Fruit fly (Drosophila melanogaster): Measurements from ENCODE around the gene CG42557.

CG42557 gene

dm6 chr3R:29983073-29983544 is 50.0 kb downstream of the CG42557 start, which contains the start of gene CG7896 (continued):
- peak; percentile 37 for TF ChIP-seq CG3407 (GFP tag; optimal IDR thresholded peaks at IDR 0.05)
- TF ChIP-seq CG2129 (GFP tag; IDR thresholded peaks at IDR 0.05; ENCODE audit: partially characterized antibody), result no peak
- TF ChIP-seq ash1 (GFP tag; optimal IDR thresholded peaks at IDR 0.05), result no peak
- TF ChIP-seq CG13287 (GFP tag; IDR thresholded peaks at IDR 0.05; ENCODE audit: partially characterized antibody), result peak; percentile 10; the same call in 1 of the 2 replicates
- peak; percentile 76 for TF ChIP-seq croc (GFP tag; conservative IDR thresholded peaks at IDR 0.05)
- TF ChIP-seq HLH3B (GFP tag; IDR thresholded peaks at IDR 0.05), result peak; percentile 76
- peak; percentile 47 for TF ChIP-seq CG8290 (GFP tag; optimal IDR thresholded peaks at IDR 0.05)
- TF ChIP-seq CG8290 (tag; optimal IDR thresholded peaks at IDR 0.05), result peak in 1 of 2 experiments; percentile 8
- TF ChIP-seq CG6254 (GFP tag; optimal IDR thresholded peaks at IDR 0.05), result peak; percentile 41
- peak; percentile 53 for TF ChIP-seq NfI (GFP tag; optimal IDR thresholded peaks at IDR 0.05)
- TF ChIP-seq CG34422 (GFP tag; IDR thresholded peaks at IDR 0.05), result peak; percentile 71; the same call in 2 of the 3 replicates
- peak; percentile 76 for TF ChIP-seq sisA (GFP tag; IDR thresholded peaks at IDR 0.05)
- TF ChIP-seq CG3281 (GFP tag; optimal IDR thresholded peaks at IDR 0.05), result peak; percentile 70
- TF ChIP-seq emc (GFP tag; optimal IDR thresholded peaks at IDR 0.05), result no peak
- peak; percentile 64 for TF ChIP-seq CG4404 (GFP tag; IDR thresholded peaks at IDR 0.05)
- peak; percentile 72 for TF ChIP-seq CG8924 (tag; optimal IDR thresholded peaks at IDR 0.05)
- peak; percentile 89 for TF ChIP-seq nmo (GFP tag; optimal IDR thresholded peaks at IDR 0.05)
- TF ChIP-seq CG13123 (GFP tag; optimal IDR thresholded peaks at IDR 0.05), result peak; percentile 4
- peak; percentile 15 to 17 for TF ChIP-seq Pdp1 (GFP tag; optimal IDR thresholded peaks at IDR 0.05)
- TF ChIP-seq CG11504 (tag; optimal IDR thresholded peaks at IDR 0.05), result no peak
- peak; percentile 12 for TF ChIP-seq gsb-n (tag; optimal IDR thresholded peaks at IDR 0.05)
- TF ChIP-seq CG9727 (GFP tag; optimal IDR thresholded peaks at IDR 0.05), result peak; percentile 67
- TF ChIP-seq HLHmδ (GFP tag; optimal IDR thresholded peaks at IDR 0.05), result no peak
- TF ChIP-seq Sox102F (GFP tag; optimal IDR thresholded peaks at IDR 0.05), result peak; percentile 63
- peak; percentile 53 for TF ChIP-seq CG2875 (GFP tag; optimal IDR thresholded peaks at IDR 0.05)
- peak; percentile 25 for TF ChIP-seq CG2202 (tag; optimal IDR thresholded peaks at IDR 0.05)
- peak; percentile 76 for TF ChIP-seq CG6689 (GFP tag; IDR thresholded peaks at IDR 0.05)
- TF ChIP-seq ttk (GFP tag; IDR thresholded peaks at IDR 0.05), result peak; percentile 78
- peak in 1 of 3 experiments; percentile 13 for TF ChIP-seq Stat92E (GFP tag; optimal IDR thresholded peaks at IDR 0.05)
- TF ChIP-seq CG12219 (GFP tag; optimal IDR thresholded peaks at IDR 0.05), result peak; percentile 54
- TF ChIP-seq ssp (GFP tag; IDR thresholded peaks at IDR 0.05), result peak; percentile 76
- TF ChIP-seq CG13296 (GFP tag; optimal IDR thresholded peaks at IDR 0.05), result peak; percentile 69
- peak; percentile 5 to 64 for TF ChIP-seq bsh (GFP tag; optimal IDR thresholded peaks at IDR 0.05)
- TF ChIP-seq Rx (GFP tag; IDR thresholded peaks at IDR 0.05), result peak; percentile 54; the same call in 1 of the 2 replicates
- TF ChIP-seq CG4617 (GFP tag; optimal IDR thresholded peaks at IDR 0.05; ENCODE audit: borderline replicate concordance), result peak; percentile 1
- peak; percentile 69 for TF ChIP-seq esg (GFP tag; conservative IDR thresholded peaks at IDR 0.05)
- TF ChIP-seq hkb (optimal IDR thresholded peaks at IDR 0.05), result no peak
- peak; percentile 88 for TF ChIP-seq hkb (GFP tag; IDR thresholded peaks at IDR 0.05)
- TF ChIP-seq CG14710 (tag; optimal IDR thresholded peaks at IDR 0.05), result peak; percentile 59
- peak in 1 of 2 experiments; percentile 22 for TF ChIP-seq Eip74EF (GFP tag; optimal IDR thresholded peaks at IDR 0.05)
- TF ChIP-seq CG9437 (GFP tag; optimal IDR thresholded peaks at IDR 0.05), result peak; percentile 38
- peak; percentile 57; the same call in 2 of the 3 replicates for TF ChIP-seq B-H1 (GFP tag; IDR thresholded peaks at IDR 0.05)
- TF ChIP-seq Doc3 (GFP tag; IDR thresholded peaks at IDR 0.05; ENCODE audit: partially characterized antibody), result 0 out of 3 replicates have a peak, but pooled peaks have one; percentile 9
- TF ChIP-seq ind (GFP tag; optimal IDR thresholded peaks at IDR 0.05), result peak; percentile 60
- TF ChIP-seq Meics (GFP tag; optimal IDR thresholded peaks at IDR 0.05), result peak; percentile 69
- peak; percentile 64 for TF ChIP-seq CG10209 (GFP tag; optimal IDR thresholded peaks at IDR 0.05)
- TF ChIP-seq chinmo (GFP tag; IDR thresholded peaks at IDR 0.05; ENCODE audit: partially characterized antibody), result peak; percentile 86; the same call in 3 of the 4 replicates
- peak; percentile 19 for TF ChIP-seq sd (tag; optimal IDR thresholded peaks at IDR 0.05)
- peak; percentile 74 for TF ChIP-seq bcd (GFP tag; optimal IDR thresholded peaks at IDR 0.05)
